Fruit fly (Drosophila melanogaster) whole organism, embryonic: Measurements from ENCODE around the gene CG1542.

Experiments used
- Ada2b ChIP-seq: fragments of 200-800 bp; sonication (Bioruptor generic); IDR thresholded peaks from 2 replicates; pipeline ENCODE4 v1.3.6; 2022; ENCODE audit warnings: missing biosample characterization, missing genetic modification characterization
- Adf1 ChIP-seq: fragments of 200-800 bp; sonication (Bioruptor generic); IDR thresholded peaks from 2 replicates; pipeline ENCODE4 v1.3.6; 2022; ENCODE audit warnings: missing biosample characterization, missing genetic modification characterization
- B-H2 ChIP-seq: fragments of 200-800 bp; sonication (Bioruptor generic); optimal IDR thresholded peaks from 2 replicates; lab custom pipeline; 2018; ENCODE audit warnings: missing biosample characterization, mild to moderate bottlenecking, missing genetic modification characterization
- CG11504 ChIP-seq: fragments of 200-800 bp; sonication (Bioruptor generic); optimal IDR thresholded peaks from 3 replicates; lab custom pipeline; 2019; ENCODE audit warnings: missing biosample characterization, mild to moderate bottlenecking, missing genetic modification characterization, moderate library complexity
- CG12155 ChIP-seq: fragments of 200-800 bp; sonication (Bioruptor generic); optimal IDR thresholded peaks from 3 replicates; lab custom pipeline; 2016; ENCODE audit warnings: missing biosample characterization, missing genetic modification characterization
- CG13296 ChIP-seq: fragments of 200-800 bp; sonication (Bioruptor generic); optimal IDR thresholded peaks from 3 replicates; lab custom pipeline; 2018; ENCODE audit warnings: missing biosample characterization, mild to moderate bottlenecking, missing genetic modification characterization
- CG14014 ChIP-seq: fragments of 200-800 bp; sonication (Bioruptor generic); IDR thresholded peaks from 2 replicates; pipeline ENCODE4 v1.3.6; 2022; ENCODE audit warnings: missing biosample characterization, missing genetic modification characterization
- CG14965 ChIP-seq: fragments of 200-800 bp; sonication (Bioruptor generic); optimal IDR thresholded peaks from 2 replicates; lab custom pipeline; 2016; ENCODE audit warnings: missing biosample characterization, missing genetic modification characterization, borderline replicate concordance
- CG1792 ChIP-seq: fragments of 200-800 bp; sonication (Bioruptor generic); optimal IDR thresholded peaks from 2 replicates; lab custom pipeline; 2016; ENCODE audit warnings: missing biosample characterization, missing genetic modification characterization
- CG18011 ChIP-seq: fragments of 200-800 bp; sonication (Bioruptor generic); optimal IDR thresholded peaks from 2 replicates; lab custom pipeline; 2017; ENCODE audit warnings: missing biosample characterization, missing genetic modification characterization, mild to moderate bottlenecking, moderate library complexity, missing genotype
- CG2116 ChIP-seq: fragments of 200-800 bp; sonication (Bioruptor generic); optimal IDR thresholded peaks from 3 replicates; lab custom pipeline; 2018; ENCODE audit warnings: missing biosample characterization, mild to moderate bottlenecking, missing genetic modification characterization
- CG31224 ChIP-seq: fragments of 200-800 bp; sonication (Bioruptor generic); IDR thresholded peaks from 2 replicates; pipeline ENCODE4 v1.3.6; 2022; ENCODE audit warnings: missing biosample characterization, missing genetic modification characterization
- CG43689 ChIP-seq: fragments of 200-800 bp; sonication (Bioruptor generic); IDR thresholded peaks from 2 replicates; pipeline ENCODE4 v1.3.6; 2022; ENCODE audit warnings: missing biosample characterization, missing genetic modification characterization
- CG4617 ChIP-seq: fragments of 200-800 bp; sonication (Bioruptor generic); optimal IDR thresholded peaks from 3 replicates; lab custom pipeline; 2016; ENCODE audit warnings: missing biosample characterization, missing genetic modification characterization, borderline replicate concordance
- CG6689 ChIP-seq: fragments of 200-800 bp; sonication (Bioruptor generic); IDR thresholded peaks from 2 replicates; pipeline ENCODE4 v1.3.6; 2022; ENCODE audit warnings: missing biosample characterization, missing genetic modification characterization
- CG6791 ChIP-seq: fragments of 200-800 bp; sonication (Bioruptor generic); IDR thresholded peaks from 3 replicates; pipeline ENCODE4 v1.3.6; 2022; ENCODE audit warnings: missing biosample characterization, missing genetic modification characterization; ENCODE audit not compliant: partially characterized antibody
- CG7271 ChIP-seq: fragments of 200-800 bp; sonication (Bioruptor generic); optimal IDR thresholded peaks from 2 replicates; lab custom pipeline; 2018; ENCODE audit warnings: missing biosample characterization, mild to moderate bottlenecking, missing genetic modification characterization, moderate library complexity
- CG7839 ChIP-seq: fragments of 200-800 bp; sonication (Bioruptor generic); optimal IDR thresholded peaks from 3 replicates; lab custom pipeline; 2018; ENCODE audit warnings: missing biosample characterization, mild to moderate bottlenecking, missing genetic modification characterization, moderate library complexity
- CG8388 ChIP-seq: fragments of 200-800 bp; sonication (Bioruptor generic); optimal IDR thresholded peaks from 2 replicates; lab custom pipeline; 2019; ENCODE audit warnings: missing biosample characterization, mild to moderate bottlenecking, missing genetic modification characterization, moderate library complexity
- Doc3 ChIP-seq: fragments of 200-800 bp; sonication (Bioruptor generic); IDR thresholded peaks from 3 replicates; pipeline ENCODE4 v1.3.6; 2022; ENCODE audit warnings: missing biosample characterization, missing genetic modification characterization; ENCODE audit not compliant: partially characterized antibody
- Dref ChIP-seq: fragments of 200-800 bp; sonication (Bioruptor generic); IDR thresholded peaks from 2 replicates; pipeline ENCODE4 v1.3.6; 2022; ENCODE audit warnings: missing biosample characterization, missing genetic modification characterization
- E2f1 ChIP-seq: fragments of 200-800 bp; sonication (Bioruptor generic); IDR thresholded peaks from 2 replicates; pipeline ENCODE4 v1.3.6; 2022; ENCODE audit warnings: missing biosample characterization, missing genetic modification characterization
- HLHmδ ChIP-seq: fragments of 200-800 bp; sonication (Bioruptor generic); optimal IDR thresholded peaks from 2 replicates; lab custom pipeline; 2018; ENCODE audit warnings: missing biosample characterization, mild to moderate bottlenecking, missing genetic modification characterization, moderate library complexity
- Hr3 ChIP-seq: fragments of 200-800 bp; sonication (Bioruptor generic); optimal IDR thresholded peaks from 3 replicates; lab custom pipeline; 2016; ENCODE audit warnings: missing biosample characterization, missing genetic modification characterization
- Mad ChIP-seq: fragments of 200-800 bp; sonication (Bioruptor generic); optimal IDR thresholded peaks from 2 replicates; lab custom pipeline; 2016; ENCODE audit warnings: missing biosample characterization, missing genetic modification characterization
- Med ChIP-seq: fragments of 200-800 bp; sonication (Bioruptor generic); peaks from one replicate; lab custom pipeline; 2016; ENCODE audit warnings: missing biosample characterization, missing genetic modification characterization, mild to moderate bottlenecking, inconsistent platforms, moderate library complexity
- Nf-YB ChIP-seq: fragments of 200-800 bp; sonication (Bioruptor generic); optimal IDR thresholded peaks from 3 replicates; lab custom pipeline; 2019; ENCODE audit warnings: missing biosample characterization, mild to moderate bottlenecking, missing genetic modification characterization, moderate library complexity
- Nf-YC ChIP-seq: fragments of 200-800 bp; optimal IDR thresholded peaks from 3 replicates; lab custom pipeline; 2019; ENCODE audit warnings: missing biosample characterization, mild to moderate bottlenecking, missing genetic modification characterization, moderate library complexity
- Poxn ChIP-seq: fragments of 200-800 bp; sonication (Bioruptor generic); IDR thresholded peaks from 2 replicates; pipeline ENCODE4 v1.3.6; 2022; ENCODE audit warnings: missing biosample characterization, missing genetic modification characterization
- Ravus ChIP-seq: fragments of 200-800 bp; sonication (Bioruptor generic); IDR thresholded peaks from 2 replicates; pipeline ENCODE4 v1.3.6; 2022; ENCODE audit warnings: missing biosample characterization, missing genetic modification characterization
- Sox100B ChIP-seq: fragments of 200-800 bp; sonication (Bioruptor generic); optimal IDR thresholded peaks from 3 replicates; lab custom pipeline; 2018; ENCODE audit warnings: missing biosample characterization, mild to moderate bottlenecking, missing genetic modification characterization
- Trl ChIP-seq, 3 experiments: fragments of >200 bp in 2 of 3; fragments of 200-800 bp in 1 of 3; sonication (Bioruptor generic) in 1 of 3; optimal IDR thresholded peaks; 2 replicates in 1 of 3; 3 replicates in 2 of 3; lab custom pipeline; 2016 to 2017; ENCODE audit warnings: missing biosample characterization in 1 of 3, missing genetic modification characterization in 1 of 3
- YL-1 ChIP-seq: fragments of 200-800 bp; sonication (Bioruptor generic); optimal IDR thresholded peaks from 3 replicates; lab custom pipeline; 2017; ENCODE audit warnings: missing biosample characterization, mild to moderate bottlenecking, missing genetic modification characterization
- ab ChIP-seq: fragments of 200-800 bp; sonication (Bioruptor generic); optimal IDR thresholded peaks from 2 replicates; lab custom pipeline; 2016; ENCODE audit warnings: missing biosample characterization, missing genetic modification characterization
- bcd ChIP-seq: fragments of 200-800 bp; sonication (Bioruptor generic); optimal IDR thresholded peaks from 2 replicates; lab custom pipeline; 2017; ENCODE audit warnings: missing biosample characterization, mild to moderate bottlenecking, missing genetic modification characterization
- dan ChIP-seq: fragments of 200-800 bp; sonication (Bioruptor generic); IDR thresholded peaks from 2 replicates; pipeline ENCODE4 v1.3.6; 2022; ENCODE audit warnings: missing biosample characterization, missing genetic modification characterization
- dimm ChIP-seq: fragments of 200-800 bp; sonication (Bioruptor generic); IDR thresholded peaks from 2 replicates; pipeline ENCODE4 v1.3.6; 2022; ENCODE audit warnings: missing biosample characterization, missing genetic modification characterization
- ems ChIP-seq: fragments of 200-800 bp; sonication (Bioruptor generic); optimal IDR thresholded peaks from 3 replicates; lab custom pipeline; 2016; ENCODE audit warnings: missing biosample characterization, missing genetic modification characterization
- grn ChIP-seq: fragments of 200-800 bp; sonication (Bioruptor generic); optimal IDR thresholded peaks from 3 replicates; lab custom pipeline; 2017; ENCODE audit warnings: missing biosample characterization, missing genetic modification characterization
- gsb ChIP-seq: fragments of 200-800 bp; sonication (Bioruptor generic); IDR thresholded peaks from 2 replicates; pipeline ENCODE4 v1.3.6; 2022; ENCODE audit warnings: missing biosample characterization, missing genetic modification characterization
- gsb-n ChIP-seq: fragments of 200-800 bp; sonication (Bioruptor generic); optimal IDR thresholded peaks from 3 replicates; lab custom pipeline; 2018; ENCODE audit warnings: missing biosample characterization, mild to moderate bottlenecking, missing genetic modification characterization
- jumu ChIP-seq: fragments of 200-800 bp; sonication (Bioruptor generic); optimal IDR thresholded peaks from 3 replicates; lab custom pipeline; 2016; ENCODE audit warnings: missing biosample characterization, missing genetic modification characterization
- odd ChIP-seq: fragments of 200-800 bp; sonication (Bioruptor generic); optimal IDR thresholded peaks from 2 replicates; lab custom pipeline; 2017; ENCODE audit warnings: missing biosample characterization, mild to moderate bottlenecking, missing genetic modification characterization
- row ChIP-seq: fragments of 200-800 bp; sonication (Bioruptor generic); IDR thresholded peaks from 3 replicates; pipeline ENCODE4 v1.3.6; 2022; ENCODE audit warnings: missing biosample characterization, missing genetic modification characterization
- seq ChIP-seq: fragments of 200-800 bp; sonication (Bioruptor generic); IDR thresholded peaks from 2 replicates; pipeline ENCODE4 v1.3.6; 2022; ENCODE audit warnings: missing biosample characterization, missing genetic modification characterization
- sug ChIP-seq: fragments of 200-800 bp; optimal IDR thresholded peaks from 2 replicates; lab custom pipeline; 2019; ENCODE audit warnings: missing biosample characterization, mild to moderate bottlenecking, missing genetic modification characterization, moderate library complexity
- tin ChIP-seq: fragments of 200-800 bp; sonication (Bioruptor generic); optimal IDR thresholded peaks from 3 replicates; lab custom pipeline; 2016; ENCODE audit warnings: missing biosample characterization, missing genetic modification characterization
- wek ChIP-seq: fragments of 200-800 bp; sonication (Bioruptor generic); optimal IDR thresholded peaks from 3 replicates; lab custom pipeline; 2018; ENCODE audit warnings: missing biosample characterization, mild to moderate bottlenecking, missing genetic modification characterization, moderate library complexity
- zf30C ChIP-seq: fragments of 200-800 bp; sonication (Bioruptor generic); optimal IDR thresholded peaks from 3 replicates; lab custom pipeline; 2018; ENCODE audit warnings: missing biosample characterization, mild to moderate bottlenecking, missing genetic modification characterization

Gene CG1542

DNA sequence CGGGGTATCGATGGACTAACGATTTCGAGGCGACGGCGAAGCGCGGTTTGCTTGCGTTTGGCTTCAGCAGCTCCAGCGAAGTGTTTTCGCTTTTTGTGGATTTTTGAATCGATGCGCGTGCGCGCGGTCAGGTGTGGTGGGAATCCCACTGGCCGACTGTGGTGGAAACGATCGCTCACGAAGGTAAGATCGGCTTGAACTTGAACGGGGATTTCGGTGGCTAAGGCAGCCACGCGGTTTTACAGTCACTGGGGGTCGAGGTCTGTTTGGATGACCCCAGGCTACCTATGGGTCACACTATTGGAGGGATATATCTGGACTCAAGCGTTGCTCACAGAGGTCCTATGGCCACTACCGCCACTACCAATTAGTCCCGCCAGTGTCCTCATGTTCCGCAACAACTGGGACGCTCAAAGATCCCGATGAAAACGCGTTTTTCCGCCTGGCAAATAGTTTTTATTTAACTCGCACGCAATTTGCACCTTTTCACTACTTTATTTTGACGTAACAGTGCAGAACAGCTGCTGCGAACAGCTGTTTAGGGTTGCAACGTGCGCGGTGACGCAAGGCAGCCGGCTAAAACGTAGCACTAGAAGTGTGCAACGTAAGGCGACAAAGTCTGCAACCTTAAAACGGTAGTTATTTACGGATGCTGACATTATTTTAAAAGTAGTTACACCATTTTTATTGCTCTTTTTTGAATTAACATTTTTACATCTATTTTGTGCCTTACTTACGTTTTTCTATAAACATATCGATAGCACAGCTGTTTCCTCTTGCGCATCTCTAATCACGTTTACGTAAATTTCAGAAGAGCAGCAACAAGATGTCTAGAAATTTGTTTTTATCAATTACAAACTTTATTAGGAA lies 39.1 kb downstream of the CG1542 start, which contains the start of the genes qless and mRpL32 (continued):
- no peak; the same call in 1 of the 2 replicates for TF ChIP-seq dimm (GFP tag; lab: Robert Waterston, UW)
- no peak for TF ChIP-seq CG8388 (GFP tag; lab: Kevin White, UChicago)
- TF ChIP-seq seq (GFP tag; lab: Robert Waterston, UW) = no peak
- TF ChIP-seq Poxn (GFP tag; lab: Robert Waterston, UW) = no peak
- peak; percentile 64 for TF ChIP-seq ems (GFP tag; lab: Kevin White, UChicago)
- TF ChIP-seq CG7839 (tag; lab: Kevin White, UChicago) = no peak
- TF ChIP-seq Ravus (GFP tag; lab: Robert Waterston, UW) = no peak; the same call in 1 of the 2 replicates
- TF ChIP-seq CG11504 = no peak
- no peak for TF ChIP-seq Nf-YB (GFP tag; lab: Kevin White, UChicago)
- peak; percentile 30 for TF ChIP-seq B-H2 (GFP tag; lab: Kevin White, UChicago)
- TF ChIP-seq Doc3 = peak; percentile 86
- peak; percentile 80 for TF ChIP-seq CG2116 (GFP tag; lab: Kevin White, UChicago)
- TF ChIP-seq CG31224 (GFP tag; lab: Robert Waterston, UW) = peak; percentile 71
- TF ChIP-seq sug = peak; percentile 58
- no peak for TF ChIP-seq ab
- peak; percentile 75 for TF ChIP-seq row (GFP tag; lab: Robert Waterston, UW)
- TF ChIP-seq CG6791 (GFP tag; lab: Robert Waterston, UW) = peak; percentile 22; the same call in 1 of the 3 replicates
- peak; percentile 82 for TF ChIP-seq tin (GFP tag; lab: Kevin White, UChicago)
- TF ChIP-seq Nf-YC (tag; lab: Kevin White, UChicago) = no peak
- peak; percentile 83 for TF ChIP-seq jumu
- TF ChIP-seq Hr3 (GFP tag; lab: Kevin White, UChicago) = no peak
- TF ChIP-seq Ada2b (GFP tag; lab: Robert Waterston, UW) = peak; percentile 75
- no peak for TF ChIP-seq CG14014 (GFP tag; lab: Robert Waterston, UW)
- TF ChIP-seq CG14965 (GFP tag; lab: Kevin White, UChicago) = no peak
- TF ChIP-seq CG4617 (GFP tag; lab: Kevin White, UChicago) = peak; percentile 33
- peak; percentile 94 for TF ChIP-seq Med
- no peak for TF ChIP-seq Mad
- peak; percentile 74 for TF ChIP-seq CG1792
- peak; percentile 59 for TF ChIP-seq Dref (GFP tag; lab: Robert Waterston, UW)
- peak; percentile 29 for TF ChIP-seq CG18011 (GFP tag; lab: Kevin White, UChicago)
- no peak for TF ChIP-seq CG7271 (tag; lab: Kevin White, UChicago)
- peak; percentile 13; the same call in 1 of the 2 replicates for TF ChIP-seq CG43689 (GFP tag; lab: Robert Waterston, UW)
- TF ChIP-seq bcd (GFP tag; lab: Kevin White, UChicago) = peak; percentile 41
- TF ChIP-seq zf30C (GFP tag; lab: Kevin White, UChicago) = no peak
- no peak for TF ChIP-seq gsb-n
- peak; percentile 26 for TF ChIP-seq odd (GFP tag; lab: Kevin White, UChicago)
- TF ChIP-seq CG12155 = peak; percentile 34
- no peak for TF ChIP-seq gsb (GFP tag; lab: Robert Waterston, UW)
- peak; percentile 88 for TF ChIP-seq CG6689 (GFP tag; lab: Robert Waterston, UW)
- peak; percentile 40 for TF ChIP-seq YL-1 (GFP tag; lab: Kevin White, UChicago)
- peak; percentile 86 for TF ChIP-seq E2f1 (GFP tag; lab: Robert Waterston, UW)
- no peak for TF ChIP-seq Trl (optimal IDR thresholded peaks at IDR 0.05; lab: Kevin White, UChicago)
- peak; percentile 77 for TF ChIP-seq Trl (GFP tag; optimal IDR thresholded peaks at IDR 0.05; lab: Kevin White, UChicago)
- TF ChIP-seq CG13296 (GFP tag; lab: Kevin White, UChicago) = peak; percentile 49
- TF ChIP-seq dan (GFP tag; lab: Robert Waterston, UW) = no peak
- TF ChIP-seq HLHmδ = peak; percentile 2
- TF ChIP-seq Adf1 (GFP tag; lab: Robert Waterston, UW) = no peak
- no peak for TF ChIP-seq wek
- TF ChIP-seq Sox100B (GFP tag; lab: Kevin White, UChicago) = peak; percentile 46
- no peak for TF ChIP-seq grn (GFP tag; lab: Kevin White, UChicago)
